Fruit fly (Drosophila melanogaster): Measurements from ENCODE around the gene dsx.

dm6 chr3R:7969702-7970175 lies 2.5 kb upstream of the dsx start:
- TF ChIP-seq ttk (optimal IDR thresholded peaks at IDR 0.05) (no peak), Sin3A (optimal IDR thresholded peaks at IDR 0.05) (no peak), h (optimal IDR thresholded peaks at IDR 0.05) (no peak), psq (optimal IDR thresholded peaks at IDR 0.05) (no peak), Myc (optimal IDR thresholded peaks at IDR 0.05) (no peak), insv (optimal IDR thresholded peaks at IDR 0.05) (no peak)
